Worm (Caenorhabditis elegans) whole organism, L4/young adult: ENCODE data around the gene fat-5.

Source experiments
- W03F9.2 ChIP-seq: fragments of 150-350 bp; optimal IDR thresholded peaks from 2 replicates; lab custom pipeline; 2014; ENCODE audit warnings: missing biosample characterization, missing genetic modification characterization
- dao-5 ChIP-seq: sonication (generic microtip); optimal IDR thresholded peaks from 2 replicates; lab custom pipeline; 2016; ENCODE audit warnings: missing genotype, missing genetic modification characterization, moderate library complexity, missing compliant biosample characterization
- him-1 ChIP-seq: sonication (generic microtip); optimal IDR thresholded peaks from 2 replicates; lab custom pipeline; 2016; ENCODE audit warnings: missing genotype, missing genetic modification reagents, missing genetic modification characterization, missing compliant biosample characterization

Gene fat-5

ce11 chrV:17706217-17706806 lies 18.5 kb upstream of the fat-5 start:
- TF ChIP-seq W03F9.2 = no peak
- TF ChIP-seq him-1 = no peak
- TF ChIP-seq dao-5 (tag; lab: Kevin White, UChicago) = no peak

- TF ChIP-seq him-1 = no peak
- no peak for TF ChIP-seq dao-5 (tag; lab: Kevin White, UChicago)
- no peak for TF ChIP-seq W03F9.2
These were observed 17.8 kb upstream of the fat-5 start, which contains the start of gene srh-31 for ce11 chrV:17707022-17707421. TSS of gene srh-31 (plus strand) at chrV:17707322.

ce11 chrV:17712349-17712748 lies 12.5 kb upstream of the fat-5 start:
- no peak for TF ChIP-seq him-1
- TF ChIP-seq W03F9.2 = no peak
- TF ChIP-seq dao-5 (tag; lab: Kevin White, UChicago) = no peak

- TF ChIP-seq W03F9.2 (no peak), him-1 (no peak), dao-5 (tag; lab: Kevin White, UChicago) (no peak)
These were observed 10.5 kb upstream of the fat-5 start, which contains the start of gene twk-33 for ce11 chrV:17714330-17714729. TSS of gene twk-33 (minus strand) at chrV:17714377.

- no peak for TF ChIP-seq him-1
- TF ChIP-seq dao-5 (tag; lab: Kevin White, UChicago) = no peak
- TF ChIP-seq W03F9.2 = no peak
These were observed 6.2 kb upstream of the fat-5 start, which contains the start of gene str-77 for ce11 chrV:17718647-17719046. TSS of gene str-77 (plus strand) at chrV:17718947.

ce11 chrV:17721709-17722108 lies 3.1 kb upstream of the fat-5 start:
- TF ChIP-seq him-1 (no peak), W03F9.2 (no peak), dao-5 (tag; lab: Kevin White, UChicago) (no peak)

ce11 chrV:17722553-17722952 lies 2.3 kb upstream of the fat-5 start:
- no peak for TF ChIP-seq dao-5 (tag; lab: Kevin White, UChicago)
- no peak for TF ChIP-seq him-1
- no peak for TF ChIP-seq W03F9.2

ce11 chrV:17723142-17723781 lies 1.5 kb upstream of the fat-5 start:
- TF ChIP-seq him-1 (no peak), W03F9.2 (no peak), dao-5 (tag; lab: Kevin White, UChicago) (no peak)

- TF ChIP-seq him-1 = no peak
- TF ChIP-seq dao-5 (tag; lab: Kevin White, UChicago) = no peak
- TF ChIP-seq W03F9.2 = no peak
These were observed 3.5 kb downstream of the fat-5 start for ce11 chrV:17728336-17728735.

- TF ChIP-seq dao-5 (tag; lab: Kevin White, UChicago) (no peak), him-1 (no peak), W03F9.2 (no peak)
These were observed 4.0 kb downstream of the fat-5 start for ce11 chrV:17728757-17729156.

ce11 chrV:17732516-17732915 lies 7.7 kb downstream of the fat-5 start, which contains the start of gene twk-42:
TSS of gene twk-42 (minus strand) at chrV:17732616.
- no peak for TF ChIP-seq dao-5 (tag; lab: Kevin White, UChicago)
- no peak for TF ChIP-seq W03F9.2
- no peak for TF ChIP-seq him-1

- no peak for TF ChIP-seq him-1
- no peak for TF ChIP-seq W03F9.2
- TF ChIP-seq dao-5 (tag; lab: Kevin White, UChicago) = no peak
These were observed 15.0 kb downstream of the fat-5 start, which contains the start of gene cutl-4 for ce11 chrV:17739801-17740200. TSS of gene cutl-4 (minus strand) at chrV:17739901.

- TF ChIP-seq dao-5 (tag; lab: Kevin White, UChicago) (no peak), W03F9.2 (no peak), him-1 (no peak)
These were observed 19.0 kb downstream of the fat-5 start for ce11 chrV:17743802-17744201.

- TF ChIP-seq him-1 (no peak), W03F9.2 (no peak), dao-5 (tag; lab: Kevin White, UChicago) (no peak)
These were observed 22.2 kb downstream of the fat-5 start, which contains the start of gene twk-36 for ce11 chrV:17746959-17747358. TSS of gene twk-36 (minus strand) at chrV:17747059.

ce11 chrV:17749181-17749580 lies 24.4 kb downstream of the fat-5 start, which contains the start of gene R12G8.1:
TSS of gene R12G8.1 (minus strand) at chrV:17749243.
- TF ChIP-seq him-1 (peak; percentile 8), W03F9.2 (no peak)
